Worm (Caenorhabditis elegans): ENCODE results near the gene Y47D7A.12.

The Y47D7A.12 gene

ce11 chrV:4432783-4433237, 3.3 kb upstream of the Y47D7A.12 start, which contains the start of gene Y47D7A.15:
Gene Y47D7A.15, minus strand, starts transcription at chrV:4433187.
- TF ChIP-seq ceh-63 (GFP tag; optimal IDR thresholded peaks at IDR 0.05) (no peak), zip-4 (GFP tag; optimal IDR thresholded peaks at IDR 0.05) (no peak), grh-1 (GFP tag; IDR thresholded peaks at IDR 0.05) (no peak), ceh-8 (GFP tag; optimal IDR thresholded peaks at IDR 0.05) (peak; percentile 62)

ce11 chrV:4428202-4428601, 1.3 kb downstream of the Y47D7A.12 start, which contains the start of gene Y47D7A.11:
Gene Y47D7A.11, minus strand, starts transcription at chrV:4428302.
- no peak for TF ChIP-seq hlh-17 (GFP tag; optimal IDR thresholded peaks at IDR 0.05; ENCODE audit: borderline replicate concordance)
- no peak for TF ChIP-seq C04F5.9 (tag; optimal IDR thresholded peaks at IDR 0.05)

- TF ChIP-seq lsy-2 (tag; optimal IDR thresholded peaks at IDR 0.05) (no peak), skn-1 (tag; optimal IDR thresholded peaks at IDR 0.05) (no peak), lin-35 (GFP tag; optimal IDR thresholded peaks at IDR 0.05) (no peak), lin-13 (GFP tag; optimal IDR thresholded peaks at IDR 0.05) (no peak), efl-1 (optimal IDR thresholded peaks at IDR 0.05) (no peak), efl-1 (GFP tag; optimal IDR thresholded peaks at IDR 0.05 in 1 of 2) (no peak), fkh-8 (tag; optimal IDR thresholded peaks at IDR 0.05) (no peak), zip-4 (GFP tag; optimal IDR thresholded peaks at IDR 0.05) (no peak), dsc-1 (tag; optimal IDR thresholded peaks at IDR 0.05) (no peak), nhr-71 (tag; optimal IDR thresholded peaks at IDR 0.05) (no peak), ceh-90 (tag; optimal IDR thresholded peaks at IDR 0.05) (no peak), unc-98 (GFP tag; IDR thresholded peaks at IDR 0.05) (no peak), isw-1 (GFP tag; IDR thresholded peaks at IDR 0.05) (no peak), nhr-28 (tag; optimal IDR thresholded peaks at IDR 0.05) (no peak), pax-3 (tag; optimal IDR thresholded peaks at IDR 0.05) (no peak), lin-14 (GFP tag; optimal IDR thresholded peaks at IDR 0.05) (no peak), ces-1 (GFP tag; optimal IDR thresholded peaks at IDR 0.05) (no peak)
Observed at ce11 chrV:4423860-4424401, 5.5 kb downstream of the Y47D7A.12 start, which contains the start of the genes Y47D7A.9 and Y47D7A.19. Gene Y47D7A.9, minus strand, starts transcription at chrV:4423960. Gene Y47D7A.19, plus strand, starts transcription at chrV:4424351.

- TF ChIP-seq alr-1 (tag; optimal IDR thresholded peaks at IDR 0.05; ENCODE audit: borderline replicate concordance), result no peak
- TF ChIP-seq nhr-237 (tag; optimal IDR thresholded peaks at IDR 0.05), result no peak
- no peak for TF ChIP-seq nhr-20 (tag; optimal IDR thresholded peaks at IDR 0.05)
- no peak for TF ChIP-seq isw-1 (GFP tag; IDR thresholded peaks at IDR 0.05)
- TF ChIP-seq nhr-90 (tag; optimal IDR thresholded peaks at IDR 0.05; ENCODE audit: poor library complexity), result no peak
- TF ChIP-seq sup-37 (GFP tag; optimal IDR thresholded peaks at IDR 0.05), result no peak
- TF ChIP-seq lir-3 (tag; optimal IDR thresholded peaks at IDR 0.05; ENCODE audit: poor library complexity), result no peak
Observed at ce11 chrV:4423087-4423486, 6.4 kb downstream of the Y47D7A.12 start.

ce11 chrV:4422127-4422526, 7.3 kb downstream of the Y47D7A.12 start, which contains the start of gene skr-7:
Gene skr-7, plus strand, starts transcription at chrV:4422427.
- TF ChIP-seq unc-98 (GFP tag; IDR thresholded peaks at IDR 0.05) (no peak), egl-27 (tag; optimal IDR thresholded peaks at IDR 0.05) (no peak), nhr-11 (tag; optimal IDR thresholded peaks at IDR 0.05) (no peak), irx-1 (tag; optimal IDR thresholded peaks at IDR 0.05) (no peak), pag-3 (tag; optimal IDR thresholded peaks at IDR 0.05; ENCODE audit: borderline replicate concordance, insufficient read depth) (no peak)
